Fruit fly (Drosophila melanogaster) whole organism, embryonic: ENCODE data around the gene heix.

Experiments
- Ada2b ChIP-seq: fragments of 200-800 bp; sonication (Bioruptor generic); IDR thresholded peaks from 2 replicates; pipeline ENCODE4 v1.3.6; 2022; ENCODE audit warnings: missing biosample characterization, missing genetic modification characterization
- C15 ChIP-seq: fragments of 200-800 bp; sonication (Bioruptor generic); IDR thresholded peaks from 3 replicates; pipeline ENCODE4 v1.3.6; 2022; ENCODE audit warnings: missing biosample characterization, missing genetic modification characterization
- CG10274 ChIP-seq: fragments of 200-800 bp; sonication (Bioruptor generic); optimal IDR thresholded peaks from 3 replicates; lab custom pipeline; 2017; ENCODE audit warnings: missing biosample characterization, mild to moderate bottlenecking, missing genetic modification characterization
- CG11560 ChIP-seq: fragments of 200-800 bp; sonication (Bioruptor generic); IDR thresholded peaks from 3 replicates; pipeline ENCODE4 v1.3.6; 2022; ENCODE audit warnings: missing biosample characterization, missing genetic modification characterization
- CG1233 ChIP-seq: fragments of 200-800 bp; sonication (Bioruptor generic); optimal IDR thresholded peaks from 4 replicates; lab custom pipeline; 2018; ENCODE audit warnings: missing biosample characterization, mild to moderate bottlenecking, missing genetic modification characterization
- CG15514 ChIP-seq: fragments of 200-800 bp; sonication (Bioruptor generic); optimal IDR thresholded peaks from 3 replicates; lab custom pipeline; 2017; ENCODE audit warnings: missing biosample characterization, missing genetic modification characterization, mild to moderate bottlenecking, moderate library complexity, missing genetic modification reagents
- CG16779 ChIP-seq: fragments of 200-800 bp; sonication (Bioruptor generic); IDR thresholded peaks from 2 replicates; pipeline ENCODE4 v1.3.6; 2022; ENCODE audit warnings: missing biosample characterization, missing genetic modification characterization
- CG17802 ChIP-seq: fragments of 200-800 bp; sonication (Bioruptor generic); optimal IDR thresholded peaks from 2 replicates; lab custom pipeline; 2018; ENCODE audit warnings: missing biosample characterization, mild to moderate bottlenecking, missing genetic modification characterization, moderate library complexity
- CG2202 ChIP-seq: fragments of 200-800 bp; sonication (Bioruptor generic); optimal IDR thresholded peaks from 2 replicates; lab custom pipeline; 2018; ENCODE audit warnings: missing biosample characterization, mild to moderate bottlenecking, missing genetic modification characterization
- CG2889 ChIP-seq: fragments of 200-800 bp; sonication (Bioruptor generic); IDR thresholded peaks from 3 replicates; pipeline ENCODE4 v1.3.6; 2022; ENCODE audit warnings: missing biosample characterization, missing genetic modification characterization
- CG3065 ChIP-seq: fragments of 200-800 bp; sonication (Bioruptor generic); optimal IDR thresholded peaks from 2 replicates; lab custom pipeline; 2016; ENCODE audit warnings: missing biosample characterization, missing genetic modification characterization
- CG3163 ChIP-seq: fragments of 200-800 bp; sonication (Bioruptor generic); optimal IDR thresholded peaks from 3 replicates; lab custom pipeline; 2016; ENCODE audit warnings: missing biosample characterization, missing genetic modification characterization
- CG34224 ChIP-seq: fragments of 200-800 bp; sonication (Bioruptor generic); IDR thresholded peaks from 3 replicates; pipeline ENCODE4 v1.3.6; 2022; ENCODE audit warnings: missing biosample characterization, missing genetic modification characterization; ENCODE audit not compliant: partially characterized antibody
- CG3838 ChIP-seq: fragments of 200-800 bp; sonication (Bioruptor generic); optimal IDR thresholded peaks from 3 replicates; lab custom pipeline; 2016; ENCODE audit warnings: missing biosample characterization, missing genetic modification characterization
- CG4820 ChIP-seq: fragments of 200-800 bp; sonication (Bioruptor generic); optimal IDR thresholded peaks from 3 replicates; lab custom pipeline; 2016; ENCODE audit warnings: missing biosample characterization, missing genetic modification characterization
- CG6254 ChIP-seq: fragments of 200-800 bp; sonication (Bioruptor generic); optimal IDR thresholded peaks from 3 replicates; lab custom pipeline; 2017; ENCODE audit warnings: mild to moderate bottlenecking, missing biosample characterization, missing genetic modification reagents, missing genetic modification characterization
- CG8478 ChIP-seq: fragments of >200 bp; optimal IDR thresholded peaks from 2 replicates; lab custom pipeline; 2018
- CG8944 ChIP-seq: fragments of 200-800 bp; sonication (Bioruptor generic); optimal IDR thresholded peaks from 3 replicates; lab custom pipeline; 2016; ENCODE audit warnings: missing biosample characterization, missing genetic modification characterization
- CG9609 ChIP-seq: fragments of 200-800 bp; sonication (Bioruptor generic); optimal IDR thresholded peaks from 3 replicates; lab custom pipeline; 2016; ENCODE audit warnings: missing biosample characterization, missing genetic modification characterization
- Elba2 ChIP-seq: fragments of 200-800 bp; sonication (Bioruptor generic); optimal IDR thresholded peaks from 3 replicates; lab custom pipeline; 2016; ENCODE audit warnings: missing biosample characterization, missing genetic modification characterization
- Fer1 ChIP-seq: fragments of 200-800 bp; sonication (Bioruptor generic); optimal IDR thresholded peaks from 2 replicates; lab custom pipeline; 2017; ENCODE audit warnings: missing biosample characterization, mild to moderate bottlenecking, missing genetic modification characterization
- HmgZ ChIP-seq: fragments of 200-800 bp; sonication (Bioruptor generic); optimal IDR thresholded peaks from 2 replicates; lab custom pipeline; 2018; ENCODE audit warnings: missing biosample characterization, mild to moderate bottlenecking, missing genetic modification characterization
- Hmr ChIP-seq: fragments of 200-800 bp; sonication (Bioruptor generic); optimal IDR thresholded peaks from 3 replicates; lab custom pipeline; 2017; ENCODE audit warnings: mild to moderate bottlenecking, missing biosample characterization, missing genetic modification reagents, missing genetic modification characterization
- Rfx ChIP-seq: fragments of 200-800 bp; sonication (Bioruptor generic); IDR thresholded peaks from 2 replicates; pipeline ENCODE4 v1.3.6; 2022; ENCODE audit warnings: missing biosample characterization, missing genetic modification characterization
- Six4 ChIP-seq: fragments of 200-800 bp; sonication (Bioruptor generic); optimal IDR thresholded peaks from 2 replicates; lab custom pipeline; 2016; ENCODE audit warnings: missing biosample characterization, missing genetic modification characterization
- Sry-β ChIP-seq: fragments of 200-800 bp; sonication (Bioruptor generic); optimal IDR thresholded peaks from 2 replicates; lab custom pipeline; 2018; ENCODE audit warnings: missing biosample characterization, mild to moderate bottlenecking, missing genetic modification characterization, moderate library complexity
- Usf ChIP-seq: fragments of 200-800 bp; sonication (Bioruptor generic); optimal IDR thresholded peaks from 2 replicates; lab custom pipeline; 2017; ENCODE audit warnings: missing genotype, missing biosample characterization, missing genetic modification characterization
- ab ChIP-seq: fragments of 200-800 bp; sonication (Bioruptor generic); optimal IDR thresholded peaks from 2 replicates; lab custom pipeline; 2016; ENCODE audit warnings: missing biosample characterization, missing genetic modification characterization
- ap ChIP-seq: fragments of 200-800 bp; sonication (Bioruptor generic); IDR thresholded peaks from 2 replicates; pipeline ENCODE4 v1.3.6; 2022; ENCODE audit warnings: missing biosample characterization, missing genetic modification characterization
- chif ChIP-seq, 2 experiments: fragments of 200-800 bp; sonication (Bioruptor generic); optimal IDR thresholded peaks; 3 replicates each; lab custom pipeline; 2016; ENCODE audit warnings: missing biosample characterization in 2 of 2, missing genetic modification characterization in 2 of 2
- ci ChIP-seq: fragments of 200-800 bp; sonication (Bioruptor generic); IDR thresholded peaks from 3 replicates; pipeline ENCODE4 v1.3.6; 2022; ENCODE audit warnings: missing biosample characterization, missing genetic modification characterization
- danr ChIP-seq: fragments of 200-800 bp; sonication (Bioruptor generic); IDR thresholded peaks from 2 replicates; pipeline ENCODE4 v1.3.6; 2022; ENCODE audit warnings: missing biosample characterization, missing genetic modification characterization
- ems ChIP-seq: fragments of 200-800 bp; sonication (Bioruptor generic); optimal IDR thresholded peaks from 3 replicates; lab custom pipeline; 2016; ENCODE audit warnings: missing biosample characterization, missing genetic modification characterization
- en ChIP-seq: fragments of 200-800 bp; sonication (Bioruptor generic); optimal IDR thresholded peaks from 2 replicates; lab custom pipeline; 2016; ENCODE audit warnings: missing biosample characterization, missing genetic modification characterization
- fd96Cb ChIP-seq: fragments of 200-800 bp; sonication (Bioruptor generic); optimal IDR thresholded peaks from 2 replicates; lab custom pipeline; 2018; ENCODE audit warnings: missing biosample characterization, mild to moderate bottlenecking, missing genetic modification characterization, moderate library complexity
- hbn ChIP-seq: fragments of 200-800 bp; sonication (Bioruptor generic); IDR thresholded peaks from 2 replicates; pipeline ENCODE4 v1.3.6; 2022; ENCODE audit warnings: missing biosample characterization, missing genetic modification characterization; ENCODE audit not compliant: partially characterized antibody
- ken ChIP-seq: fragments of 200-800 bp; sonication (Bioruptor generic); IDR thresholded peaks from 3 replicates; pipeline ENCODE4 v1.3.6; 2022; ENCODE audit warnings: missing biosample characterization, missing genetic modification characterization
- lbe ChIP-seq: fragments of 200-800 bp; sonication (Bioruptor generic); optimal IDR thresholded peaks from 2 replicates; lab custom pipeline; 2016; ENCODE audit warnings: missing biosample characterization, mild to moderate bottlenecking, missing genetic modification characterization
- lilli ChIP-seq: fragments of 200-800 bp; sonication (Bioruptor generic); optimal IDR thresholded peaks from 3 replicates; lab custom pipeline; 2016; ENCODE audit warnings: missing biosample characterization, missing genetic modification characterization
- nau ChIP-seq: fragments of 200-800 bp; sonication (Bioruptor generic); optimal IDR thresholded peaks from 3 replicates; lab custom pipeline; 2017; ENCODE audit warnings: missing biosample characterization, mild to moderate bottlenecking, missing genetic modification characterization, missing genetic modification reagents
- nerfin-1 ChIP-seq: fragments of 200-800 bp; sonication (Bioruptor generic); optimal IDR thresholded peaks from 3 replicates; lab custom pipeline; 2019; ENCODE audit warnings: missing biosample characterization, mild to moderate bottlenecking, missing genetic modification characterization, moderate library complexity
- nmo ChIP-seq: fragments of 200-800 bp; sonication (Bioruptor generic); optimal IDR thresholded peaks from 2 replicates; lab custom pipeline; 2018; ENCODE audit warnings: missing biosample characterization, mild to moderate bottlenecking, missing genetic modification characterization, moderate library complexity
- pita ChIP-seq: fragments of 200-800 bp; sonication (Bioruptor generic); optimal IDR thresholded peaks from 2 replicates; lab custom pipeline; 2017; ENCODE audit warnings: missing biosample characterization, mild to moderate bottlenecking, missing genetic modification characterization
- pzg ChIP-seq: fragments of 200-800 bp; sonication (Bioruptor generic); optimal IDR thresholded peaks from 3 replicates; lab custom pipeline; 2018; ENCODE audit warnings: missing biosample characterization, mild to moderate bottlenecking, missing genetic modification characterization, moderate library complexity
- ro ChIP-seq: fragments of 200-800 bp; sonication (Bioruptor generic); IDR thresholded peaks from 2 replicates; pipeline ENCODE4 v1.3.6; 2022; ENCODE audit warnings: missing biosample characterization, missing genetic modification characterization
- sr ChIP-seq: fragments of 200-800 bp; sonication (Bioruptor generic); IDR thresholded peaks from 3 replicates; pipeline ENCODE4 v1.3.6; 2022; ENCODE audit warnings: missing biosample characterization, missing genetic modification characterization
- vnd ChIP-seq: fragments of 200-800 bp; sonication (Bioruptor generic); IDR thresholded peaks from 3 replicates; pipeline ENCODE4 v1.3.6; 2022; ENCODE audit warnings: missing biosample characterization, missing genetic modification characterization; ENCODE audit not compliant: partially characterized antibody

heix gene

dm6 chr2L:16261576-16262217, 38.0 kb downstream of the heix start, which contains the start of the genes twe and CG4935 (continued):
- TF ChIP-seq ap (GFP tag; lab: Robert Waterston, UW) (no peak), nmo (no peak)
- TF ChIP-seq, all 482 proteins: peak for 31

DNA sequence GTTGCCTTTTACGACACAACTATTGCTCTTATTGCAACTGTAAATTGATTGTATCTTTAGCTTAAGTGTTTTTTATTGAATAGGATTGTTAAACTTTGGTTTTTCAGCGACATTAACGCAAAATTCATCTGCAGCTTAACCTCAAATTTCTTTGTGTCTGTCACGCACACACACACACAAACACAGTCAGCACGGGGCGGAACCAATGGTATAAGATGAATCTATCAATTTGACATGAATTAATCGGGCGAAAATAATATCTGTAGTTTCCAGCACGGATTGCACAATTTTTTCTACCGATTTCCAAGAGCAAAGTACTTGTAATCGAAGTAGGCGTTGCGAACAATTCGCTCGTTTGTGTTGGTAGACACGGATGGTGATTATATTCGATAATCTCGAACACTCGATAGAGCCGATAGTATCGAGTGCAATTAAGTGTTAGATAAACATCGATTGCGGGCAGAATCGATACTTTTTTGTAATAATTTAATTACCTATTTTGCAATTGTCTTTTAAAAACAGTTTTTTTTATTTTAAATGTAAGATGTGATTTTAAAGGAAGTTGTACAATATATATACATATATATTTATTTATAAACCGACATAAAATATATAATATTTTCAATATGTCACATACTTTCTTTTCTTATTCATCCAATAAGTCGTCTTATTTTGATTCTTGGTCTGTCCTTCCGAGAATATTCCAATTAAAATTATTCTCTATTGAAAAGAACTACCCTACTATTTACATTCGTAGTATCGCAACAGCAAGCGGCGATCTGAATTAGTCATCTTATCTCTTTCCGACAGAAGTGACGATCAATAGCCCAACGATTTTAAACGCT, 42.2 kb downstream of the heix start, which contains the start of the genes PRL-1 and EndoGI:
TSS of gene PRL-1 (minus strand) at position 380 of the 845 bp plus-strand sequence.
TSS of gene EndoGI (plus strand) at position 462 of the 845 bp plus-strand sequence.
- TF ChIP-seq ken (no peak), chif (GFP tag; optimal IDR thresholded peaks at IDR 0.05; lab: Kevin White, UChicago) (no peak), CG1233 (GFP tag; lab: Kevin White, UChicago) (peak; percentile 66), Rfx (GFP tag; lab: Robert Waterston, UW) (peak; percentile 76), CG34224 (GFP tag; lab: Robert Waterston, UW) (peak; percentile 99), CG3065 (peak; percentile 40), Sry-β (no peak), CG3163 (GFP tag; lab: Kevin White, UChicago) (peak; percentile 31), CG8944 (GFP tag; lab: Kevin White, UChicago) (no peak), Ada2b (GFP tag; lab: Robert Waterston, UW) (peak; percentile 50; the same call in 1 of the 2 replicates), C15 (GFP tag; lab: Robert Waterston, UW) (0 out of 3 replicates have a peak, but pooled peaks have one; percentile 65), Hmr (GFP tag; lab: Kevin White, UChicago) (peak; percentile 84), en (GFP tag; lab: Kevin White, UChicago) (no peak), CG3838 (no peak), sr (no peak), pita (GFP tag; lab: Kevin White, UChicago) (no peak), nerfin-1 (tag; lab: Kevin White, UChicago) (peak; percentile 66), CG11560 (tag; lab: Robert Waterston, UW) (peak; percentile 100), CG2202 (tag; lab: Kevin White, UChicago) (no peak), pzg (GFP tag; lab: Kevin White, UChicago) (peak; percentile 86), ems (no peak), lilli (GFP tag; lab: Kevin White, UChicago) (peak; percentile 27), danr (no peak), CG2889 (GFP tag; lab: Robert Waterston, UW) (no peak; the same call in 2 of the 3 replicates), Elba2 (GFP tag; lab: Kevin White, UChicago) (peak; percentile 44), Six4 (GFP tag; lab: Kevin White, UChicago) (peak; percentile 54), vnd (GFP tag; lab: Robert Waterston, UW) (peak; percentile 100), CG16779 (GFP tag; lab: Robert Waterston, UW) (no peak), CG4820 (GFP tag; lab: Kevin White, UChicago) (peak; percentile 36), CG9609 (GFP tag; lab: Kevin White, UChicago) (peak; percentile 8), ci (GFP tag; lab: Robert Waterston, UW) (peak; percentile 85), lbe (GFP tag; lab: Kevin White, UChicago) (peak; percentile 70), ro (no peak), hbn (GFP tag; lab: Robert Waterston, UW) (peak; percentile 98), nau (GFP tag; lab: Kevin White, UChicago) (no peak), HmgZ (tag; lab: Kevin White, UChicago) (peak; percentile 36), CG15514 (GFP tag; lab: Kevin White, UChicago) (peak; percentile 74), CG8478 (lab: Kevin White, UChicago) (peak; percentile 77), Fer1 (peak; percentile 65), Usf (GFP tag; lab: Kevin White, UChicago) (no peak), CG10274 (GFP tag; lab: Kevin White, UChicago) (no peak), CG6254 (GFP tag; lab: Kevin White, UChicago) (peak; percentile 69), fd96Cb (tag; lab: Kevin White, UChicago) (peak; percentile 57), CG17802 (tag; lab: Kevin White, UChicago) (no peak), ab (GFP tag; lab: Kevin White, UChicago) (no peak)
